Worm (Caenorhabditis elegans) whole organism, L3 larva: ENCODE measurements around the gene F59H6.15.
A peak's percentile ranks its signal among the peaks of the same experiment; 100 is the strongest.

Source experiments
- R02D3.7 ChIP-seq: fragments of 150-350 bp; optimal IDR thresholded peaks from 2 replicates; lab custom pipeline; 2014; ENCODE audit warnings: missing biosample characterization, missing genetic modification characterization
- aly-2 ChIP-seq: fragments of 150-350 bp; optimal IDR thresholded peaks from 2 replicates; lab custom pipeline; 2014; ENCODE audit warnings: missing biosample characterization, missing genetic modification characterization
- ama-1 ChIP-seq: fragments of 150-350 bp; optimal IDR thresholded peaks from 2 replicates; lab custom pipeline; 2018
- ceh-16 ChIP-seq: sonication (generic microtip); optimal IDR thresholded peaks from 2 replicates; lab custom pipeline; 2017; ENCODE audit warnings: missing biosample characterization, missing genetic modification characterization
- ceh-28 ChIP-seq: fragments of 150-350 bp; optimal IDR thresholded peaks from 2 replicates; lab custom pipeline; 2014; ENCODE audit warnings: missing biosample characterization, missing genetic modification reagents, missing genetic modification characterization
- ceh-82 ChIP-seq: fragments of 150-350 bp; optimal IDR thresholded peaks from 2 replicates; lab custom pipeline; 2014; ENCODE audit warnings: missing biosample characterization, missing genetic modification characterization
- ceh-9 ChIP-seq: sonication (generic microtip); optimal IDR thresholded peaks from 2 replicates; lab custom pipeline; 2018; ENCODE audit warnings: missing biosample characterization, missing genetic modification characterization
- egl-27 ChIP-seq: sonication (generic microtip); optimal IDR thresholded peaks from 4 replicates; lab custom pipeline; 2017; ENCODE audit warnings: missing biosample characterization, missing genetic modification reagents, missing genetic modification characterization
- egl-5 ChIP-seq: fragments of 150-350 bp; optimal IDR thresholded peaks from 2 replicates; lab custom pipeline; 2017; ENCODE audit warnings: missing biosample characterization, missing genetic modification reagents, missing genetic modification characterization, inconsistent platforms
- elt-1 ChIP-seq: fragments of 150-350 bp; optimal IDR thresholded peaks from 2 replicates; lab custom pipeline; 2014; ENCODE audit warnings: missing biosample characterization, missing genetic modification characterization
- elt-2 ChIP-seq: sonication (generic microtip); optimal IDR thresholded peaks from 2 replicates; lab custom pipeline; 2016; ENCODE audit warnings: missing genetic modification reagents, mild to moderate bottlenecking, missing genetic modification characterization, missing compliant biosample characterization
- elt-3 ChIP-seq, 3 experiments: fragments of 150-350 bp in 1 of 3; sonication (generic microtip) in 2 of 3; optimal IDR thresholded peaks; 2 replicates in 2 of 3; 4 replicates in 1 of 3; lab custom pipeline; 2014 to 2017; ENCODE audit warnings: missing biosample characterization in 3 of 3, missing genetic modification characterization in 3 of 3
- eor-1 ChIP-seq, 2 experiments: fragments of 150-350 bp; optimal IDR thresholded peaks; 2 replicates each; lab custom pipeline; 2014 to 2018; ENCODE audit warnings: missing biosample characterization in 2 of 2, missing genetic modification characterization in 2 of 2
- fkh-10 ChIP-seq: sonication (generic microtip); optimal IDR thresholded peaks from 2 replicates; lab custom pipeline; 2017; ENCODE audit warnings: missing biosample characterization, missing genetic modification reagents, missing genetic modification characterization
- fkh-2 ChIP-seq: fragments of 150-350 bp; optimal IDR thresholded peaks from 2 replicates; lab custom pipeline; 2014; ENCODE audit warnings: missing biosample characterization, missing genetic modification reagents, missing genetic modification characterization
- fos-1 ChIP-seq: fragments of 150-350 bp; optimal IDR thresholded peaks from 2 replicates; lab custom pipeline; 2014; ENCODE audit warnings: missing biosample characterization, missing genetic modification characterization
- hmg-11 ChIP-seq: sonication (generic microtip); optimal IDR thresholded peaks from 2 replicates; lab custom pipeline; 2016; ENCODE audit warnings: missing genetic modification characterization, missing compliant biosample characterization
- jun-1 ChIP-seq: fragments of 150-350 bp; optimal IDR thresholded peaks from 2 replicates; lab custom pipeline; 2014; ENCODE audit warnings: missing biosample characterization, missing genetic modification reagents, missing genetic modification characterization
- lin-15B ChIP-seq: fragments of 150-350 bp; optimal IDR thresholded peaks from 2 replicates; lab custom pipeline; 2014; ENCODE audit warnings: missing biosample characterization, missing genetic modification characterization
- lin-39 ChIP-seq: fragments of 150-350 bp; optimal IDR thresholded peaks from 2 replicates; lab custom pipeline; 2018; ENCODE audit warnings: missing biosample characterization, missing genetic modification reagents, missing genetic modification characterization
- lsy-12 ChIP-seq: sonication (generic microtip); optimal IDR thresholded peaks from 2 replicates; lab custom pipeline; 2016; ENCODE audit warnings: mild to moderate bottlenecking, missing genetic modification characterization, missing compliant biosample characterization
- mdl-1 ChIP-seq: fragments of 150-350 bp; optimal IDR thresholded peaks from 2 replicates; lab custom pipeline; 2014; ENCODE audit warnings: missing biosample characterization, missing genetic modification characterization
- mml-1 ChIP-seq: fragments of 150-350 bp; sonication (generic microtip); optimal IDR thresholded peaks from 3 replicates; lab custom pipeline; 2014; ENCODE audit warnings: missing biosample characterization, missing genetic modification characterization
- nfya-1 ChIP-seq: sonication (generic microtip); optimal IDR thresholded peaks from 2 replicates; lab custom pipeline; 2017; ENCODE audit warnings: missing genetic modification characterization, mild to moderate bottlenecking, missing compliant biosample characterization, antibody characterized with exemption, moderate library complexity; ENCODE audit not compliant: insufficient read depth
- nhr-11 ChIP-seq: fragments of 150-350 bp; optimal IDR thresholded peaks from 2 replicates; lab custom pipeline; 2014; ENCODE audit warnings: missing biosample characterization, missing genetic modification characterization
- nhr-12 ChIP-seq: fragments of 150-350 bp; optimal IDR thresholded peaks from 2 replicates; lab custom pipeline; 2014; ENCODE audit warnings: missing biosample characterization, missing genetic modification characterization
- nhr-23 ChIP-seq: fragments of 150-350 bp; optimal IDR thresholded peaks from 2 replicates; lab custom pipeline; 2014; ENCODE audit warnings: missing biosample characterization, missing genetic modification reagents, missing genetic modification characterization
- nhr-237 ChIP-seq: fragments of 150-350 bp; optimal IDR thresholded peaks from 2 replicates; lab custom pipeline; 2014; ENCODE audit warnings: missing biosample characterization, missing genetic modification characterization
- nhr-25 ChIP-seq: sonication (generic microtip); optimal IDR thresholded peaks from 2 replicates; lab custom pipeline; 2017; ENCODE audit warnings: missing biosample characterization, missing genetic modification characterization
- nhr-28 ChIP-seq: fragments of 150-350 bp; optimal IDR thresholded peaks from 2 replicates; lab custom pipeline; 2014; ENCODE audit warnings: missing biosample characterization, missing genetic modification characterization
- nhr-43 ChIP-seq: sonication (generic microtip); optimal IDR thresholded peaks from 2 replicates; lab custom pipeline; 2016; ENCODE audit warnings: mild to moderate bottlenecking, missing genetic modification characterization, missing compliant biosample characterization; ENCODE audit not compliant: poor library complexity, severe bottlenecking
- nhr-67 ChIP-seq: fragments of 150-350 bp; optimal IDR thresholded peaks from 2 replicates; lab custom pipeline; 2014; ENCODE audit warnings: missing biosample characterization, missing genetic modification characterization
- nhr-76 ChIP-seq: fragments of 150-350 bp; sonication (generic microtip); optimal IDR thresholded peaks from 5 replicates; lab custom pipeline; 2014; ENCODE audit warnings: missing biosample characterization, missing genetic modification characterization
- nhr-77 ChIP-seq: fragments of 150-350 bp; optimal IDR thresholded peaks from 2 replicates; lab custom pipeline; 2014; ENCODE audit warnings: missing biosample characterization, missing genetic modification characterization
- pha-4 ChIP-seq: fragments of 150-350 bp; optimal IDR thresholded peaks from 2 replicates; lab custom pipeline; 2014; ENCODE audit warnings: missing biosample characterization, missing genetic modification reagents, missing genetic modification characterization
- pqm-1 ChIP-seq: fragments of 150-350 bp; optimal IDR thresholded peaks from 2 replicates; lab custom pipeline; 2017; ENCODE audit warnings: missing biosample characterization, missing genetic modification characterization, inconsistent platforms
- sea-2 ChIP-seq: fragments of 150-350 bp; sonication (generic microtip); optimal IDR thresholded peaks from 4 replicates; lab custom pipeline; 2014; ENCODE audit warnings: missing biosample characterization, missing genetic modification reagents, missing genetic modification characterization
- skn-1 ChIP-seq: fragments of 150-350 bp; optimal IDR thresholded peaks from 2 replicates; lab custom pipeline; 2014; ENCODE audit warnings: missing biosample characterization, missing genetic modification characterization
- snpc-4 ChIP-seq: fragments of 150-350 bp; optimal IDR thresholded peaks from 2 replicates; lab custom pipeline; 2014; ENCODE audit warnings: missing biosample characterization, missing genetic modification characterization
- tbx-2 ChIP-seq: sonication (generic microtip); optimal IDR thresholded peaks from 2 replicates; lab custom pipeline; 2016; ENCODE audit warnings: mild to moderate bottlenecking, missing genetic modification characterization, missing compliant biosample characterization
- unc-39 ChIP-seq: sonication (generic microtip); optimal IDR thresholded peaks from 4 replicates; lab custom pipeline; 2017; ENCODE audit warnings: missing biosample characterization, missing genetic modification characterization
- zag-1 ChIP-seq: fragments of 150-350 bp; optimal IDR thresholded peaks from 2 replicates; lab custom pipeline; 2014; ENCODE audit warnings: missing biosample characterization, missing genetic modification characterization
- ztf-4 ChIP-seq: fragments of 150-350 bp; optimal IDR thresholded peaks from 2 replicates; lab custom pipeline; 2014; ENCODE audit warnings: missing biosample characterization, missing genetic modification characterization

F59H6.15 gene

DNA sequence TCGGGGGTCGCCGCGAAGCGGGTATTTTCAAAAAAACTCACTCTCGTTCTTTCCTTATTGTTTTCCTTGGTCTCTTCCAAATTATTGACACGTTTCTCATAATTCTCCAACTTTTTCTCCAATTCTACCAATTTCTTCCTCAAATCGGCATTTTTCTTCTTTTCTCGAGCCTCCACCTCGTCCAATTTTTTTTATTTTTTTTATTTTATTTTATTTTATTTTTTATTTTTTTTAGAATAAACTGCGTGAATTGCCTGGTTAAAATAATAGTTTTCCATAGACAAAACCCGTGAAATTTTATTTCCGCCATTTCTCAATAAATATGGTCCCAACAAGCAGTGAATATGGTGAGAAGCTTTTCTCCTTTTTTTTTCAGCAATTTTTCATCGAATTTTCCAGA, at the start of gene F59H6.15:
Gene F59H6.15 (plus strand): TSS at position 301 of the 400 bp plus-strand sequence.
- no peak for TF ChIP-seq fos-1 (tag; lab: Kevin White, UChicago)
- TF ChIP-seq, all 47 proteins: peak for 0

DNA sequence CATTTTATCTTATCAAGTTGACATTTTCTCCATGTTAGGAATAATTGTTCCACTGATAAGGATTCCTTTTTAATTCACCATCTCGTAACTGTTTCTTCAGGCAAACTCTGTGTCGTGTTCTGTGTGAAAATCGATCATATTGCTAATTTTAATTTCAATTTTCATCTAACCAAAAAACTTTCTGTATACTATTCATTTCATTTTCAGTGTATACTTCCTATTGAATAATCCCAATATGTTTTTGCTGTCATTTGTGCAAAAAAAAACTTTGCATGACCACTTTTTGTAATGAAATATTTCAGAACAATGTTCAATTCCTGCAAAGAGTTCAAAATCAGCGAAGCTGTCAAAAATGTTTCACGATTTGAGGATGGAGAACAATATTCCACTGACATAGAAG, 25.8 kb upstream of the F59H6.15 start, which contains the start of gene Y16E11A.4:
Gene Y16E11A.4 (plus strand): TSS at position 301 of the 400 bp plus-strand sequence.
- no peak for TF ChIP-seq mml-1 (tag; lab: Kevin White, UChicago)
- TF ChIP-seq elt-2 (tag; lab: Kevin White, UChicago) = peak; percentile 26
- TF ChIP-seq eor-1 (tag; optimal IDR thresholded peaks at IDR 0.05; lab: Kevin White, UChicago) = no peak
- TF ChIP-seq nhr-77 = no peak
- no peak for TF ChIP-seq snpc-4 (tag; lab: Kevin White, UChicago)

DNA sequence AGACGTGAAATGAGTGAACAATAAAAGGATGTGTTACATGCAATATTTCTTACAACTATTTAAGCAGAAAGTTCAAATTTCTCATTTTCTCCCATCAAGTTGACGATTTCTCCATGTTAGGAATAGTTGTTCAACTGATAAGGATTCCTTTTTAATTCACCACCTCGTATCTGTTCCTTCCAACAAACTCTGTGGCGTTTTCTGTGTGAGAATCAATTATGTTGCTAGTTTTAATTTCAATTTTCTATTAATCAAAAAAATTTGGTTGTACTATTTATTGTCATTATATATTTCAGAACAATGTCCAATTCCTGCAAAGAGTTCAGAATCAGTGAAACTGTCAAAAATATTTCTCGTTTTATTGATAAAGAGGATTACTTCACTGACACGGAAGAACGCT, 23.8 kb upstream of the F59H6.15 start, which contains the start of gene math-44:
Gene math-44 (plus strand): TSS at position 301 of the 400 bp plus-strand sequence.
- TF ChIP-seq mdl-1 (tag; lab: Kevin White, UChicago) = no peak
- no peak for TF ChIP-seq R02D3.7 (tag; lab: Kevin White, UChicago)
- TF ChIP-seq tbx-2 (tag; lab: Kevin White, UChicago) = no peak
- TF ChIP-seq egl-27 (tag; lab: Kevin White, UChicago) = no peak
- no peak for TF ChIP-seq aly-2
- no peak for TF ChIP-seq fos-1 (tag; lab: Kevin White, UChicago)
- no peak for TF ChIP-seq nhr-12
- peak; percentile 22 for TF ChIP-seq elt-2 (tag; lab: Kevin White, UChicago)
- no peak for TF ChIP-seq lin-39 (tag; lab: Kevin White, UChicago)

DNA sequence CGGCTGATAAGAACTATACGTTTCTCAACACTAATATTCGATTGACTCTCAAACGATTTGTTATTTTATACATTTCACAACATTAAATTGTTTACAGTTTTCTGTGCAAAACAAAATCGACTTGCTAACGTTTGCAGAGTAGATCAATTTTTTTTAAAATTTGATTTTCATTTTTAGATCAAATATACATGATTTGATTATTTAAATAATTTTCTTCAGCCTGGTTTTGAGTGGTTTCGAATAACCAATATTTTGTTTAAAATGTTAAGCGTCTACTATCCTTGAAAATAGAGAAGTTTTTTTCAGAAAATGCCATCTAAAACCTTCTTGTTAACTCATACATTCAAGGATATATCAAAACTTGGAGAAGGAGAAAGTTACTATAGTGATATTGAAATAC, 19.1 kb upstream of the F59H6.15 start, which contains the start of gene math-21:
Gene math-21 (plus strand): TSS at position 301 of the 400 bp plus-strand sequence.
- no peak for TF ChIP-seq ceh-16
- no peak for TF ChIP-seq nhr-23 (tag; lab: Kevin White, UChicago)
- no peak for TF ChIP-seq nhr-77
- TF ChIP-seq nhr-12 = no peak
- TF ChIP-seq pqm-1 (tag; lab: Kevin White, UChicago) = no peak
- TF ChIP-seq ztf-4 (tag; lab: Kevin White, UChicago) = no peak
- TF ChIP-seq nhr-43 (tag; lab: Kevin White, UChicago) = no peak
- TF ChIP-seq nhr-25 (tag; lab: Kevin White, UChicago) = no peak
- TF ChIP-seq nhr-67 = no peak
- no peak for TF ChIP-seq nhr-11 (tag; lab: Kevin White, UChicago)
- no peak for TF ChIP-seq elt-2 (tag; lab: Kevin White, UChicago)

DNA sequence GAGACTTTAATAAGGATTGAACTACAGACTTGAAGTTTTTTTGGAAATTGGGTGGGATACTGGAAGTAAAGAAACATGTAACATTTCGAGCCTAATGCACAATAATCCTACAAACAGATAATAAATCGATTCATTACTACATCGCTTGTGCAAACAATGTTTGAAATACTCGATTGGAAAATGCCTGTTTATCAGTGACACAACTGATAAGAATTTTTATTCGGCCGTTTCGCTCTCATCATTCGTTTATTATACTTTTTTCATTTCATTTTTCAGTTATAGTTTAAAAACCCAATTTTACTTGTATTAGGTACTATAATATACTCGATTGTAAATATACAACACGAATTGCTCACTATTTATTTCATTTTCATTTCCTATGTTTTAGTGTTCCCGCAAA, 17.1 kb upstream of the F59H6.15 start:
- TF ChIP-seq snpc-4 (tag; lab: Kevin White, UChicago) (no peak), nfya-1 (tag; lab: Kevin White, UChicago) (no peak), fos-1 (tag; lab: Kevin White, UChicago) (no peak), egl-5 (tag; lab: Kevin White, UChicago) (no peak), lin-39 (tag; lab: Kevin White, UChicago) (no peak), nhr-25 (tag; lab: Kevin White, UChicago) (no peak), elt-3 (tag; optimal IDR thresholded peaks at IDR 0.05; lab: Kevin White, UChicago) (no peak), ceh-82 (tag; lab: Kevin White, UChicago) (no peak), pha-4 (tag; lab: Kevin White, UChicago) (peak; percentile 34), ceh-28 (tag; lab: Kevin White, UChicago) (no peak), zag-1 (no peak), sea-2 (GFP tag; lab: Kevin White, UChicago) (no peak), R02D3.7 (tag; lab: Kevin White, UChicago) (no peak), skn-1 (tag; lab: Kevin White, UChicago) (no peak), elt-2 (tag; lab: Kevin White, UChicago) (peak; percentile 83), pqm-1 (tag; lab: Kevin White, UChicago) (peak; percentile 57), ama-1 (lab: Kevin White, UChicago) (no peak), nhr-12 (no peak), hmg-11 (tag; lab: Kevin White, UChicago) (no peak), eor-1 (tag; optimal IDR thresholded peaks at IDR 0.05; lab: Kevin White, UChicago) (no peak), lin-15B (tag; lab: Kevin White, UChicago) (no peak), elt-1 (tag; lab: Kevin White, UChicago) (no peak), ceh-9 (tag; lab: Kevin White, UChicago) (no peak), aly-2 (no peak), egl-27 (tag; lab: Kevin White, UChicago) (no peak), nhr-23 (tag; lab: Kevin White, UChicago) (no peak), lsy-12 (tag; lab: Kevin White, UChicago) (no peak), nhr-76 (tag; lab: Kevin White, UChicago) (no peak), nhr-77 (no peak), tbx-2 (tag; lab: Kevin White, UChicago) (no peak), jun-1 (tag; lab: Kevin White, UChicago) (peak; percentile 8), nhr-237 (no peak), nhr-28 (tag; lab: Kevin White, UChicago) (no peak), mml-1 (tag; lab: Kevin White, UChicago) (no peak), fkh-10 (no peak), mdl-1 (tag; lab: Kevin White, UChicago) (no peak), unc-39 (no peak), fkh-2 (tag; lab: Kevin White, UChicago) (no peak), nhr-67 (no peak)
